Worm (Caenorhabditis elegans) whole organism, mixed stage, embryonic: ENCODE results near the gene fipr-1.
"Not testable (repeated sequence)": the region's sequence is repeated elsewhere in the genome, so short reads cannot be mapped to it uniquely, and the experiment has no call there.

Experiments
- ceh-39 ChIP-seq: fragments of 150-350 bp; optimal IDR thresholded peaks from 2 replicates; lab custom pipeline; 2014; ENCODE audit warnings: missing biosample characterization, missing genetic modification characterization
- ceh-43 ChIP-seq: fragments of 200-800 bp; sonication (Bioruptor generic); optimal IDR thresholded peaks from 2 replicates; lab custom pipeline; 2018; ENCODE audit warnings: mild to moderate bottlenecking, missing genetic modification characterization, moderate library complexity, missing compliant biosample characterization
- ceh-83 ChIP-seq: fragments of 200-800 bp; sonication (Bioruptor generic); optimal IDR thresholded peaks from 2 replicates; lab custom pipeline; 2018; ENCODE audit warnings: mild to moderate bottlenecking, missing genetic modification characterization, missing compliant biosample characterization
- ces-1 ChIP-seq: fragments of 150-350 bp; optimal IDR thresholded peaks from 2 replicates; lab custom pipeline; 2014; ENCODE audit warnings: missing biosample characterization, missing genetic modification reagents, missing genetic modification characterization
- drap-1 ChIP-seq: fragments of 200-800 bp; sonication (Bioruptor generic); optimal IDR thresholded peaks from 3 replicates; lab custom pipeline; 2018; ENCODE audit warnings: mild to moderate bottlenecking, missing genetic modification characterization, missing compliant biosample characterization
- elt-1 ChIP-seq: sonication (generic microtip); optimal IDR thresholded peaks from 2 replicates; lab custom pipeline; 2017; ENCODE audit warnings: missing genetic modification characterization, mild to moderate bottlenecking, missing compliant biosample characterization, antibody characterized with exemption, moderate library complexity, borderline replicate concordance; ENCODE audit not compliant: insufficient read depth
- elt-3 ChIP-seq: fragments of 150-350 bp; optimal IDR thresholded peaks from 2 replicates; lab custom pipeline; 2014; ENCODE audit warnings: missing biosample characterization, missing genetic modification characterization
- hlh-1 ChIP-seq: fragments of 150-350 bp; optimal IDR thresholded peaks from 2 replicates; lab custom pipeline; 2014; ENCODE audit warnings: missing biosample characterization, missing genetic modification reagents, missing genetic modification characterization
- lin-13 ChIP-seq: fragments of 150-350 bp; optimal IDR thresholded peaks from 2 replicates; lab custom pipeline; 2014; ENCODE audit warnings: missing biosample characterization, missing genetic modification characterization
- lin-32 ChIP-seq: fragments of 200-800 bp; sonication (Bioruptor generic); optimal IDR thresholded peaks from 2 replicates; lab custom pipeline; 2018; ENCODE audit warnings: mild to moderate bottlenecking, missing genetic modification characterization, missing compliant biosample characterization
- lsy-2 ChIP-seq: fragments of 150-350 bp; optimal IDR thresholded peaks from 2 replicates; lab custom pipeline; 2014; ENCODE audit warnings: missing biosample characterization, missing genetic modification characterization
- mep-1 ChIP-seq: fragments of 150-350 bp; optimal IDR thresholded peaks from 2 replicates; lab custom pipeline; 2017; ENCODE audit warnings: missing biosample characterization, missing genetic modification reagents, missing genetic modification characterization, inconsistent platforms
- mls-2 ChIP-seq: sonication (generic microtip); optimal IDR thresholded peaks from 2 replicates; lab custom pipeline; 2016; ENCODE audit warnings: mild to moderate bottlenecking, missing genetic modification characterization, moderate library complexity, missing compliant biosample characterization
- nhr-12 ChIP-seq: fragments of 150-350 bp; optimal IDR thresholded peaks from 2 replicates; lab custom pipeline; 2014; ENCODE audit warnings: missing biosample characterization, missing genetic modification characterization
- nhr-2 ChIP-seq: fragments of 150-350 bp; optimal IDR thresholded peaks from 2 replicates; lab custom pipeline; 2014; ENCODE audit warnings: missing biosample characterization, missing genetic modification characterization
- nhr-237 ChIP-seq: fragments of 150-350 bp; optimal IDR thresholded peaks from 2 replicates; lab custom pipeline; 2014; ENCODE audit warnings: missing biosample characterization, missing genetic modification characterization
- nhr-28 ChIP-seq: fragments of 150-350 bp; optimal IDR thresholded peaks from 2 replicates; lab custom pipeline; 2014; ENCODE audit warnings: missing biosample characterization, missing genetic modification characterization
- nhr-76 ChIP-seq: sonication (generic microtip); optimal IDR thresholded peaks from 2 replicates; lab custom pipeline; 2017; ENCODE audit warnings: missing biosample characterization, missing genetic modification characterization
- pha-4 ChIP-seq: fragments of 150-350 bp; optimal IDR thresholded peaks from 2 replicates; lab custom pipeline; 2018; ENCODE audit warnings: missing biosample characterization, missing genetic modification reagents, missing genetic modification characterization
- sem-2 ChIP-seq: fragments of 200-800 bp; sonication (Bioruptor generic); optimal IDR thresholded peaks from 2 replicates; lab custom pipeline; 2018; ENCODE audit warnings: mild to moderate bottlenecking, missing genetic modification characterization, missing compliant biosample characterization
- snpc-4 ChIP-seq: fragments of 150-350 bp; optimal IDR thresholded peaks from 2 replicates; lab custom pipeline; 2014; ENCODE audit warnings: missing biosample characterization, missing genetic modification characterization
- sptf-1 ChIP-seq: sonication (generic microtip); optimal IDR thresholded peaks from 2 replicates; lab custom pipeline; 2017; ENCODE audit warnings: mild to moderate bottlenecking, missing genetic modification characterization, moderate library complexity, missing compliant biosample characterization
- tbx-8 ChIP-seq: fragments of 200-800 bp; sonication (Bioruptor generic); optimal IDR thresholded peaks from 2 replicates; lab custom pipeline; 2018; ENCODE audit warnings: mild to moderate bottlenecking, missing genetic modification characterization, moderate library complexity, missing compliant biosample characterization
- unc-120 ChIP-seq: sonication (generic microtip); optimal IDR thresholded peaks from 2 replicates; lab custom pipeline; 2017; ENCODE audit warnings: missing genetic modification characterization, missing compliant biosample characterization; ENCODE audit not compliant: poor library complexity, severe bottlenecking
- unc-39 ChIP-seq: fragments of 150-350 bp; optimal IDR thresholded peaks from 2 replicates; lab custom pipeline; 2014; ENCODE audit warnings: missing biosample characterization, missing genetic modification characterization
- unc-62 ChIP-seq: fragments of 150-350 bp; optimal IDR thresholded peaks from 2 replicates; lab custom pipeline; 2014; ENCODE audit warnings: missing biosample characterization, missing genetic modification reagents, missing genetic modification characterization
- zip-8 ChIP-seq: fragments of 150-350 bp; optimal IDR thresholded peaks from 2 replicates; lab custom pipeline; 2014; ENCODE audit warnings: missing biosample characterization, missing genetic modification characterization

The fipr-1 gene

ce11 chrV:12400677-12401236 lies 39.2 kb upstream of the fipr-1 start, which contains the start of the genes K01D12.20 and miga-1:
Gene K01D12.20, minus strand, starts transcription at chrV:12400814.
Gene miga-1, minus strand, starts transcription at chrV:12400859.
- no peak for TF ChIP-seq sptf-1
- peak; percentile 71 for TF ChIP-seq zip-8 (tag; lab: Kevin White, UChicago)

DNA sequence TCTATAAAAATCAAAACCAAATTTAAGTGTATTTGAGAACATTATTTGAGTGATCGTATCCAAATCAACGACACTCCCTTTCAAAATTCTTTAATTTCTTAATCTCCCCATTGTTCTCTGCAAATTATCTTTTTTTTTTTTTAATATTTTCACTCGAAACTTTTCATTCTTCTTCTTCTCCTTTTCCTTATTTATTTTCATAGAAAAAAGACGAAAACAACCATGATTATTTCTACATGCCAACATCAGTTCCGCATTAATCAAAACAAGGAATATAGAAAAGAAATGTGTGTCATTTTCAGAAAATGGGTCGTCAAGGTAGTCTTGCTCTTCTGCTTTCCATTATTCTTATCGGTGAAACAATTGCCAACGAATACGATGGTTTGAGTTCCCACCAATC lies 36.0 kb upstream of the fipr-1 start, which contains the start of gene K01D12.5:
K01D12.5 (plus strand) TSS at position 301 of the 400 bp plus-strand sequence.
- TF ChIP-seq ces-1 (GFP tag; lab: Kevin White, UChicago) (no peak), drap-1 (GFP tag; lab: Kevin White, UChicago) (no peak), ceh-83 (GFP tag; lab: Kevin White, UChicago) (no peak), nhr-76 (tag; lab: Kevin White, UChicago) (no peak), lsy-2 (no peak), elt-3 (tag; lab: Kevin White, UChicago) (no peak), tbx-8 (no peak), snpc-4 (tag; lab: Kevin White, UChicago) (no peak), mep-1 (tag; lab: Kevin White, UChicago) (no peak), pha-4 (no peak), hlh-1 (no peak), nhr-2 (tag; lab: Kevin White, UChicago) (no peak), elt-1 (tag; lab: Kevin White, UChicago) (no peak), nhr-28 (no peak), sptf-1 (no peak), ceh-39 (tag; lab: Kevin White, UChicago) (no peak), lin-32 (GFP tag; lab: Kevin White, UChicago) (no peak), unc-62 (no peak), sem-2 (GFP tag; lab: Kevin White, UChicago) (no peak)
- TF ChIP-seq, all 35 proteins: peak for 0

- no peak for TF ChIP-seq unc-62
- no peak for TF ChIP-seq sem-2 (GFP tag; lab: Kevin White, UChicago)
- TF ChIP-seq tbx-8, result no peak
- no peak for TF ChIP-seq lsy-2
- TF ChIP-seq hlh-1, result no peak
- TF ChIP-seq nhr-237 (tag; lab: Kevin White, UChicago), result no peak
- no peak for TF ChIP-seq lin-32 (GFP tag; lab: Kevin White, UChicago)
- TF ChIP-seq unc-120 (tag; lab: Kevin White, UChicago), result no peak
- no peak for TF ChIP-seq elt-1 (tag; lab: Kevin White, UChicago)
- no peak for TF ChIP-seq drap-1 (GFP tag; lab: Kevin White, UChicago)
- no peak for TF ChIP-seq pha-4
- TF ChIP-seq mls-2 (tag; lab: Kevin White, UChicago), result no peak
- TF ChIP-seq nhr-28, result no peak
- TF ChIP-seq zip-8 (tag; lab: Kevin White, UChicago), result no peak
These were observed 34.2 kb upstream of the fipr-1 start, which contains the start of gene twk-14 for ce11 chrV:12395699-12396098. Gene twk-14, minus strand, starts transcription at chrV:12395706.

DNA sequence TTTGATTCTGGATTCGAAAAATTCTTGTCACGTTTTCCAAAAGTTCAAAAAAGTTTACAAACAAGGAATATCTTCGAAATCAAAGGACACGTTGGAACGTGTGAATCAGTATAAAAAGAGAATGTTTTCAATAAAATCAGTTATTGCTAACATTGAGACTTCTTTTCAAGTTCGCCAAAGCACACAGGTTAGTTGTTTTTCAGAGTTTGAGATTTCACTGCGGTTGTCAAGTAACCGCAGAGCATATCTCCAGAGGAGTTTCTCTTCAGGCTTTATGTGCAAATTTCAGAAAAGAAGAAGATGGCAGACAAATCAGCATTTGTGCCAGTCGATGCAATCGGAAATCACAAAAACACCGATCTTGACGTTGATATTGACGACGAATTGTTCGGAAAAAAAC lies 24.6 kb upstream of the fipr-1 start, which contains the start of gene K01D12.15:
K01D12.15 (plus strand) TSS at position 301 of the 400 bp plus-strand sequence.
- TF ChIP-seq nhr-28 (no peak), sem-2 (GFP tag; lab: Kevin White, UChicago) (no peak)
- TF ChIP-seq, all 35 proteins: peak for 0

- TF ChIP-seq nhr-12 (tag; lab: Kevin White, UChicago), result no peak
- TF ChIP-seq mls-2 (tag; lab: Kevin White, UChicago), result no peak
- TF ChIP-seq lin-13, result no peak
- no peak for TF ChIP-seq ceh-43 (GFP tag; lab: Kevin White, UChicago)
- no peak for TF ChIP-seq drap-1 (GFP tag; lab: Kevin White, UChicago)
- no peak for TF ChIP-seq nhr-2 (tag; lab: Kevin White, UChicago)
- TF ChIP-seq snpc-4 (tag; lab: Kevin White, UChicago), result no peak
- TF ChIP-seq nhr-28, result no peak
These were observed 15.7 kb upstream of the fipr-1 start, which contains the start of gene K01D12.1 for ce11 chrV:12377256-12377655. Gene K01D12.1, plus strand, starts transcription at chrV:12377556.

- TF ChIP-seq drap-1 (GFP tag; lab: Kevin White, UChicago); unc-39 (tag; lab: Kevin White, UChicago); ceh-83 (GFP tag; lab: Kevin White, UChicago): not testable (repeated sequence)
These were observed 12.7 kb upstream of the fipr-1 start, which contains the start of gene F23H12.10 for ce11 chrV:12374252-12374651. Gene F23H12.10, minus strand, starts transcription at chrV:12374263.
